Worm (Caenorhabditis elegans) whole organism, early embryonic: ENCODE data around the gene C44C10.15.

Source experiments
- B0310.2 ChIP-seq: sonication (generic microtip); optimal IDR thresholded peaks from 2 replicates; lab custom pipeline; 2016; ENCODE audit warnings: mild to moderate bottlenecking, missing genetic modification characterization, missing compliant biosample characterization
- F13C5.2 ChIP-seq: sonication (generic microtip); optimal IDR thresholded peaks from 2 replicates; lab custom pipeline; 2017; ENCODE audit warnings: mild to moderate bottlenecking, missing genetic modification characterization, inconsistent platforms, missing compliant biosample characterization
- ama-1 ChIP-seq: fragments of 150-350 bp; optimal IDR thresholded peaks from 2 replicates; lab custom pipeline; 2014
- ceh-36 ChIP-seq: sonication (generic microtip); optimal IDR thresholded peaks from 2 replicates; lab custom pipeline; 2016; ENCODE audit warnings: missing genetic modification characterization, inconsistent platforms, missing compliant biosample characterization
- ets-7 ChIP-seq: sonication (generic microtip); optimal IDR thresholded peaks from 2 replicates; lab custom pipeline; 2016; ENCODE audit warnings: missing genotype, missing genetic modification characterization, missing compliant biosample characterization
- flt-1 ChIP-seq: fragments of 200-800 bp; sonication (Bioruptor generic); IDR thresholded peaks from 2 replicates; pipeline ENCODE4 v1.3.6; 2022; ENCODE audit warnings: missing genetic modification characterization, missing compliant biosample characterization
- hmbx-1 ChIP-seq: sonication (generic microtip); optimal IDR thresholded peaks from 2 replicates; lab custom pipeline; 2016; ENCODE audit warnings: mild to moderate bottlenecking, missing genetic modification characterization, missing compliant biosample characterization
- hmg-4 ChIP-seq: fragments of 200-800 bp; sonication (Bioruptor generic); optimal IDR thresholded peaks from 2 replicates; lab custom pipeline; 2018; ENCODE audit warnings: mild to moderate bottlenecking, missing genetic modification characterization, missing compliant biosample characterization
- pes-1 ChIP-seq: fragments of 200-800 bp; sonication (Bioruptor generic); IDR thresholded peaks from 2 replicates; pipeline ENCODE4 v1.3.6; 2022; ENCODE audit warnings: missing genetic modification reagents, missing genetic modification characterization, missing compliant biosample characterization
- scrt-1 ChIP-seq: fragments of 200-800 bp; sonication (Bioruptor generic); IDR thresholded peaks from 2 replicates; pipeline ENCODE4 v1.3.6; 2022; ENCODE audit warnings: missing genetic modification characterization, missing compliant biosample characterization
- sea-1 ChIP-seq: fragments of 200-800 bp; sonication (Bioruptor generic); conservative IDR thresholded peaks from 2 replicates; pipeline ENCODE4 v1.3.6; 2022; ENCODE audit warnings: missing genetic modification characterization, missing compliant biosample characterization
- tbx-11 ChIP-seq: fragments of 200-800 bp; sonication (Bioruptor generic); IDR thresholded peaks from 2 replicates; pipeline ENCODE4 v1.3.6; 2022; ENCODE audit warnings: missing genetic modification characterization, missing compliant biosample characterization
- tbx-37 ChIP-seq: fragments of 200-800 bp; sonication (Bioruptor generic); conservative IDR thresholded peaks from 2 replicates; pipeline ENCODE4 v1.3.6; 2022; ENCODE audit warnings: missing genetic modification reagents, missing genetic modification characterization, missing compliant biosample characterization
- tra-4 ChIP-seq: sonication (generic microtip); optimal IDR thresholded peaks from 2 replicates; lab custom pipeline; 2017; ENCODE audit warnings: missing genetic modification characterization, missing compliant biosample characterization

DNA sequence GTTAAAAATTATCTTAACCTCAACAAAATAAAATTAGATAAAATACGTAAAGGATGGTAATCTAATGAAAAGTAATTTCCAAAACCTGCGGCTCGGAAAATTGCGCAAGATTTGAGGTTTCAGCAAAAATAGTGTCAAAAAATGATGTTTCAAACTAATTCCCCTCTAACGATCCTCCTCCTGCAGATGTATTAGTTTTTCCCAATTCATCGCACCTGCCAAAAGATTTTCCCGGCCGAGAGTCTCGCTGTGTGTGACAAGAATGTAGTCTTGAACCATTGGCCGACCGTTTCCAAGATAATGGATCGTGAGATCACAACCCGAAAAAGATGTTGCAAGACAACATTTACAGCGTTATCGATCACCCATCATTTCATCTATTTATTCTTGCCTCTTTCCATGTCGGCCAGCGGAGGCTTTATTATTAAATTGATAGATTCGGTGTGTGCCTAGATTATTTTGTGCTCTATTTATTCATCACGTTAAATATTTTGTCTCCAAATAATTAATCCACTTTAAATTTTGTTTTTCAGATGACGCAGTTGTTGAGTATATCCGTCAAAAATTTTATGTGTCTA is 10.1 kb downstream of the C44C10.15 start, which contains the start of the genes C44C10.10 and C44C10.5:
- TF ChIP-seq scrt-1 (no peak), tra-4 (tag; lab: Kevin White, UChicago) (no peak), sea-1 (no peak), ama-1 (lab: Kevin White, UChicago) (no peak), ceh-36 (no peak), hmbx-1 (tag; lab: Kevin White, UChicago) (no peak), B0310.2 (tag; lab: Kevin White, UChicago) (no peak), ets-7 (tag; lab: Kevin White, UChicago) (no peak), hmg-4 (no peak), F13C5.2 (tag; lab: Kevin White, UChicago) (no peak), pes-1 (no peak), tbx-11 (no peak), tbx-37 (GFP tag; lab: Robert Waterston, UW) (no peak), flt-1 (no peak)
